Fruit fly (Drosophila melanogaster) whole organism, embryonic: ENCODE results near the gene SuUR.

Experiments
- Blimp-1 ChIP-seq: fragments of 200-800 bp; sonication (Bioruptor generic); optimal IDR thresholded peaks from 3 replicates; lab custom pipeline; 2018; ENCODE audit warnings: missing biosample characterization, missing genetic modification characterization, mild to moderate bottlenecking, moderate library complexity, missing genetic modification reagents
- CG10321 ChIP-seq: fragments of 200-800 bp; sonication (Bioruptor generic); IDR thresholded peaks from 2 replicates; pipeline ENCODE4 v1.3.6; 2022; ENCODE audit warnings: missing biosample characterization, missing genetic modification characterization
- CG10959 ChIP-seq: fragments of 200-800 bp; sonication (Bioruptor generic); IDR thresholded peaks from 2 replicates; pipeline ENCODE4 v1.3.6; 2022; ENCODE audit warnings: missing biosample characterization, missing genetic modification characterization
- CG11456 ChIP-seq: fragments of 200-800 bp; sonication (Bioruptor generic); IDR thresholded peaks from 3 replicates; pipeline ENCODE4 v1.3.6; 2022; ENCODE audit warnings: missing biosample characterization, missing genetic modification characterization
- CG12769 ChIP-seq: fragments of 200-800 bp; sonication (Bioruptor generic); optimal IDR thresholded peaks from 2 replicates; lab custom pipeline; 2019; ENCODE audit warnings: missing biosample characterization, mild to moderate bottlenecking, missing genetic modification characterization, moderate library complexity
- CG13296 ChIP-seq: fragments of 200-800 bp; sonication (Bioruptor generic); optimal IDR thresholded peaks from 3 replicates; lab custom pipeline; 2018; ENCODE audit warnings: missing biosample characterization, mild to moderate bottlenecking, missing genetic modification characterization
- CG13894 ChIP-seq: fragments of 200-800 bp; sonication (Bioruptor generic); optimal IDR thresholded peaks from 3 replicates; lab custom pipeline; 2018; ENCODE audit warnings: missing biosample characterization, mild to moderate bottlenecking, missing genetic modification characterization, moderate library complexity
- CG14050 ChIP-seq: fragments of 200-800 bp; sonication (Bioruptor generic); IDR thresholded peaks from 3 replicates; pipeline ENCODE4 v1.3.6; 2022; ENCODE audit warnings: missing biosample characterization, missing genetic modification characterization
- CG15269 ChIP-seq: fragments of 200-800 bp; sonication (Bioruptor generic); optimal IDR thresholded peaks from 2 replicates; lab custom pipeline; 2018; ENCODE audit warnings: missing biosample characterization, mild to moderate bottlenecking, missing genetic modification characterization, moderate library complexity
- CG15514 ChIP-seq: fragments of 200-800 bp; sonication (Bioruptor generic); optimal IDR thresholded peaks from 3 replicates; lab custom pipeline; 2017; ENCODE audit warnings: missing biosample characterization, missing genetic modification characterization, mild to moderate bottlenecking, moderate library complexity, missing genetic modification reagents
- CG18476 ChIP-seq: fragments of 200-800 bp; sonication (Bioruptor generic); optimal IDR thresholded peaks from 2 replicates; lab custom pipeline; 2016; ENCODE audit warnings: missing biosample characterization, mild to moderate bottlenecking, missing genetic modification characterization
- CG2199 ChIP-seq: fragments of 200-800 bp; sonication (Bioruptor generic); IDR thresholded peaks from 3 replicates; pipeline ENCODE4 v1.3.6; 2022; ENCODE audit warnings: missing biosample characterization, missing genetic modification characterization
- CG32532 ChIP-seq: fragments of 200-800 bp; sonication (Bioruptor generic); IDR thresholded peaks from 2 replicates; pipeline ENCODE4 v1.3.6; 2022; ENCODE audit warnings: missing biosample characterization, missing genetic modification characterization
- CG3995 ChIP-seq: fragments of 200-800 bp; sonication (Bioruptor generic); optimal IDR thresholded peaks from 3 replicates; lab custom pipeline; 2016; ENCODE audit warnings: missing biosample characterization, missing genetic modification characterization
- CG42726 ChIP-seq: fragments of 200-800 bp; sonication (Bioruptor generic); IDR thresholded peaks from 2 replicates; pipeline ENCODE4 v1.3.6; 2022; ENCODE audit warnings: missing biosample characterization, missing genetic modification characterization; ENCODE audit not compliant: partially characterized antibody
- CG4328 ChIP-seq: fragments of 200-800 bp; sonication (Bioruptor generic); optimal IDR thresholded peaks from 3 replicates; lab custom pipeline; 2017; ENCODE audit warnings: missing biosample characterization, missing genetic modification reagents, missing genetic modification characterization
- CG6272 ChIP-seq: fragments of 200-800 bp; sonication (Bioruptor generic); IDR thresholded peaks from 2 replicates; pipeline ENCODE4 v1.3.6; 2022; ENCODE audit warnings: missing biosample characterization, missing genetic modification characterization
- CG8290 ChIP-seq, 3 experiments: fragments of 200-800 bp; sonication (Bioruptor generic); optimal IDR thresholded peaks; 2 replicates each; lab custom pipeline; 2016 to 2019; ENCODE audit warnings: missing biosample characterization in 3 of 3, missing genetic modification characterization in 3 of 3, mild to moderate bottlenecking in 2 of 3, moderate library complexity in 1 of 3
- D19A ChIP-seq: fragments of 200-800 bp; optimal IDR thresholded peaks from 3 replicates; lab custom pipeline; 2019; ENCODE audit warnings: missing biosample characterization, mild to moderate bottlenecking, missing genetic modification characterization, moderate library complexity
- Drgx ChIP-seq: fragments of 200-800 bp; sonication (Bioruptor generic); IDR thresholded peaks from 2 replicates; pipeline ENCODE4 v1.3.6; 2022; ENCODE audit warnings: missing biosample characterization, missing genetic modification characterization
- Ets65A ChIP-seq: fragments of 200-800 bp; sonication (Bioruptor generic); peaks from one replicate; lab custom pipeline; 2016; ENCODE audit warnings: missing biosample characterization, missing genetic modification characterization
- Fer2 ChIP-seq: fragments of 200-800 bp; sonication (Bioruptor generic); optimal IDR thresholded peaks from 2 replicates; lab custom pipeline; 2018; ENCODE audit warnings: missing biosample characterization, mild to moderate bottlenecking, missing genetic modification characterization, moderate library complexity
- Med ChIP-seq: fragments of 200-800 bp; sonication (Bioruptor generic); peaks from one replicate; lab custom pipeline; 2016; ENCODE audit warnings: missing biosample characterization, missing genetic modification characterization, mild to moderate bottlenecking, inconsistent platforms, moderate library complexity
- NK7.1 ChIP-seq: fragments of 200-800 bp; sonication (Bioruptor generic); optimal IDR thresholded peaks from 3 replicates; lab custom pipeline; 2016; ENCODE audit warnings: missing biosample characterization, missing genetic modification characterization
- Stat92E ChIP-seq, 3 experiments: fragments of >200 bp in 2 of 3; fragments of 200-800 bp in 1 of 3; sonication (Bioruptor generic) in 1 of 3; optimal IDR thresholded peaks; 2 replicates each; lab custom pipeline; 2017 to 2019; ENCODE audit warnings: missing biosample characterization in 3 of 3, missing genetic modification characterization in 3 of 3, mild to moderate bottlenecking in 1 of 3, moderate library complexity in 1 of 3
- bcd ChIP-seq: fragments of 200-800 bp; sonication (Bioruptor generic); optimal IDR thresholded peaks from 2 replicates; lab custom pipeline; 2017; ENCODE audit warnings: missing biosample characterization, mild to moderate bottlenecking, missing genetic modification characterization
- chinmo ChIP-seq: fragments of 200-800 bp; sonication (Bioruptor generic); IDR thresholded peaks from 4 replicates; pipeline ENCODE4 v1.3.6; 2022; ENCODE audit warnings: missing biosample characterization, missing genetic modification characterization; ENCODE audit not compliant: partially characterized antibody
- corto ChIP-seq: fragments of 200-800 bp; sonication (Bioruptor generic); optimal IDR thresholded peaks from 2 replicates; lab custom pipeline; 2016; ENCODE audit warnings: missing biosample characterization, mild to moderate bottlenecking, missing genetic modification characterization, moderate library complexity
- cwo ChIP-seq: fragments of 200-800 bp; sonication (Bioruptor generic); optimal IDR thresholded peaks from 3 replicates; lab custom pipeline; 2017; ENCODE audit warnings: missing biosample characterization, missing genetic modification characterization, mild to moderate bottlenecking, moderate library complexity, missing genetic modification reagents
- dan ChIP-seq: fragments of 200-800 bp; sonication (Bioruptor generic); IDR thresholded peaks from 2 replicates; pipeline ENCODE4 v1.3.6; 2022; ENCODE audit warnings: missing biosample characterization, missing genetic modification characterization
- dmrt11E ChIP-seq: fragments of 200-800 bp; sonication (Bioruptor generic); optimal IDR thresholded peaks from 3 replicates; lab custom pipeline; 2018; ENCODE audit warnings: missing biosample characterization, mild to moderate bottlenecking, missing genetic modification characterization, moderate library complexity
- eyg ChIP-seq: fragments of 200-800 bp; sonication (Bioruptor generic); optimal IDR thresholded peaks from 3 replicates; lab custom pipeline; 2016; ENCODE audit warnings: missing biosample characterization, missing genetic modification characterization
- fru ChIP-seq: fragments of >200 bp; optimal IDR thresholded peaks from 2 replicates; lab custom pipeline; 2017
- gfzf ChIP-seq: fragments of 200-800 bp; sonication (Bioruptor generic); optimal IDR thresholded peaks from 2 replicates; lab custom pipeline; 2016; ENCODE audit warnings: missing biosample characterization, mild to moderate bottlenecking, missing genetic modification characterization, moderate library complexity
- hb ChIP-seq: fragments of 200-800 bp; sonication (Bioruptor generic); IDR thresholded peaks from 3 replicates; pipeline ENCODE4 v1.3.6; 2022; ENCODE audit warnings: missing biosample characterization, missing genetic modification characterization; ENCODE audit not compliant: partially characterized antibody
- kah ChIP-seq: fragments of 200-800 bp; sonication (Bioruptor generic); optimal IDR thresholded peaks from 2 replicates; lab custom pipeline; 2018; ENCODE audit warnings: missing biosample characterization, mild to moderate bottlenecking, missing genetic modification characterization
- otp ChIP-seq: fragments of 200-800 bp; sonication (Bioruptor generic); IDR thresholded peaks from 3 replicates; pipeline ENCODE4, ENCODE4 v1.3.6; 2022; ENCODE audit warnings: missing biosample characterization, missing genetic modification characterization
- row ChIP-seq: fragments of 200-800 bp; sonication (Bioruptor generic); IDR thresholded peaks from 3 replicates; pipeline ENCODE4 v1.3.6; 2022; ENCODE audit warnings: missing biosample characterization, missing genetic modification characterization

The SuUR gene

dm6 chr3L:11049414-11049813, 15.4 kb upstream of the SuUR start (continued):
- TF ChIP-seq gfzf (GFP tag; lab: Kevin White, UChicago) (no peak), CG4328 (GFP tag; lab: Kevin White, UChicago) (peak; percentile 37), dan (GFP tag; lab: Robert Waterston, UW) (no peak), eyg (peak; percentile 4), CG42726 (no peak), CG14050 (GFP tag; lab: Robert Waterston, UW) (no peak), cwo (GFP tag; lab: Kevin White, UChicago) (peak; percentile 8), Stat92E (GFP tag; optimal IDR thresholded peaks at IDR 0.05; lab: Kevin White, UChicago) (no peak), dmrt11E (tag; lab: Kevin White, UChicago) (no peak)

dm6 chr3L:11051271-11051670, 13.5 kb upstream of the SuUR start, which contains the start of gene CG43693:
Gene CG43693 (minus strand): TSS chr3L:11051371.
- TF ChIP-seq Fer2 (tag; lab: Kevin White, UChicago) (no peak), fru (lab: Kevin White, UChicago) (no peak), hb (GFP tag; lab: Robert Waterston, UW) (0 out of 3 replicates have a peak, but pooled peaks have one; percentile 41), NK7.1 (no peak)
- TF ChIP-seq, all 482 proteins: peak for 1

- TF ChIP-seq Ets65A = peak; percentile 91
- TF ChIP-seq Drgx = peak; percentile 57; the same call in 1 of the 2 replicates
- no peak for TF ChIP-seq corto (GFP tag; lab: Kevin White, UChicago)
Measured at dm6 chr3L:11052760-11053259, 12.0 kb upstream of the SuUR start.

- TF ChIP-seq CG10959 (GFP tag; lab: Robert Waterston, UW) (no peak), CG18476 (no peak), row (0 out of 3 replicates have a peak, but pooled peaks have one; percentile 11), CG13894 (tag; lab: Kevin White, UChicago) (peak; percentile 63), D19A (tag; lab: Kevin White, UChicago) (peak; percentile 14), CG3995 (GFP tag; lab: Kevin White, UChicago) (peak; percentile 15), bcd (no peak), CG15269 (tag; lab: Kevin White, UChicago) (peak; percentile 13), CG12769 (tag; lab: Kevin White, UChicago) (peak; percentile 3), CG6272 (GFP tag; lab: Robert Waterston, UW) (no peak), CG10321 (no peak), chinmo (GFP tag; lab: Robert Waterston, UW) (0 out of 4 replicates have a peak, but pooled peaks have one; percentile 23), kah (no peak), Blimp-1 (GFP tag; lab: Kevin White, UChicago) (no peak), CG8290 (GFP tag; optimal IDR thresholded peaks at IDR 0.05; lab: Kevin White, UChicago) (no peak), CG8290 (tag; optimal IDR thresholded peaks at IDR 0.05; lab: Kevin White, UChicago) (peak in 1 of 2 experiments; percentile 46), CG32532 (GFP tag; lab: Robert Waterston, UW) (no peak), CG11456 (GFP tag; lab: Robert Waterston, UW) (0 out of 3 replicates have a peak, but pooled peaks have one; percentile 31), otp (no peak), CG2199 (GFP tag; lab: Robert Waterston, UW) (0 out of 3 replicates have a peak, but pooled peaks have one; percentile 57), CG13296 (GFP tag; lab: Kevin White, UChicago) (no peak), Med (GFP tag; lab: Kevin White, UChicago) (peak; percentile 26), CG15514 (peak; percentile 18)
Measured at dm6 chr3L:11053843-11054242, 10.9 kb upstream of the SuUR start, which contains the start of gene CG7888. Gene CG7888 (plus strand): TSS chr3L:11054035.
